Fruit fly (Drosophila melanogaster): ENCODE data around the gene Ref2.

Ref2 gene

dm6 chr2L:12646256-12646655 is at the start of gene Ref2:
TSS of gene Ref2 (minus strand) at chr2L:12646356.
- no peak for TF ChIP-seq CG8478 (optimal IDR thresholded peaks at IDR 0.05)
- TF ChIP-seq CTCF (optimal IDR thresholded peaks at IDR 0.05): no peak

dm6 chr2L:12694823-12695420 is 48.8 kb upstream of the Ref2 start, which contains the start of the genes IFT43 and PICK1:
TSS of gene IFT43 (minus strand) at chr2L:12694988.
TSS of gene PICK1 (plus strand) at chr2L:12695033.
- TF ChIP-seq CG8478 (optimal IDR thresholded peaks at IDR 0.05) (no peak), CTCF (optimal IDR thresholded peaks at IDR 0.05) (no peak)

- TF ChIP-seq CTCF (optimal IDR thresholded peaks at IDR 0.05) (no peak), CG8478 (optimal IDR thresholded peaks at IDR 0.05) (no peak)
Observed at dm6 chr2L:12692343-12693079, 46.4 kb upstream of the Ref2 start, which contains the start of the genes CCT4 and CG6153. TSS of gene CCT4 (minus strand) at chr2L:12692934. TSS of gene CG6153 (plus strand) at chr2L:12692993.

- TF ChIP-seq CG8478 (optimal IDR thresholded peaks at IDR 0.05): no peak
- no peak for TF ChIP-seq CTCF (optimal IDR thresholded peaks at IDR 0.05)
Observed at dm6 chr2L:12689281-12689765, 43.2 kb upstream of the Ref2 start.

- TF ChIP-seq CG8478 (optimal IDR thresholded peaks at IDR 0.05) (no peak), CTCF (optimal IDR thresholded peaks at IDR 0.05) (no peak)
Observed at dm6 chr2L:12686811-12687210, 40.7 kb upstream of the Ref2 start.

dm6 chr2L:12681603-12682368 is 35.6 kb upstream of the Ref2 start:
- TF ChIP-seq CG8478 (optimal IDR thresholded peaks at IDR 0.05): no peak
- TF ChIP-seq CTCF (optimal IDR thresholded peaks at IDR 0.05): no peak

dm6 chr2L:12679310-12679709 is 33.2 kb upstream of the Ref2 start:
- TF ChIP-seq CTCF (optimal IDR thresholded peaks at IDR 0.05) (no peak), CG8478 (optimal IDR thresholded peaks at IDR 0.05) (no peak)

dm6 chr2L:12678286-12678685 is 32.1 kb upstream of the Ref2 start:
- TF ChIP-seq CTCF (optimal IDR thresholded peaks at IDR 0.05) (no peak), CG8478 (optimal IDR thresholded peaks at IDR 0.05) (no peak)

- TF ChIP-seq CG8478 (optimal IDR thresholded peaks at IDR 0.05): no peak
- TF ChIP-seq CTCF (optimal IDR thresholded peaks at IDR 0.05): no peak
Observed at dm6 chr2L:12674365-12674764, 28.2 kb upstream of the Ref2 start.

- TF ChIP-seq CTCF (optimal IDR thresholded peaks at IDR 0.05) (no peak), CG8478 (optimal IDR thresholded peaks at IDR 0.05) (no peak)
Observed at dm6 chr2L:12672296-12672695, 26.1 kb upstream of the Ref2 start.

dm6 chr2L:12669614-12670013 is 23.5 kb upstream of the Ref2 start, which contains the start of gene Nepl7:
TSS of gene Nepl7 (minus strand) at chr2L:12669714.
- TF ChIP-seq CG8478 (optimal IDR thresholded peaks at IDR 0.05) (no peak), CTCF (optimal IDR thresholded peaks at IDR 0.05) (no peak)

dm6 chr2L:12666002-12666576 is 19.9 kb upstream of the Ref2 start:
- TF ChIP-seq CTCF (optimal IDR thresholded peaks at IDR 0.05) (no peak), CG8478 (optimal IDR thresholded peaks at IDR 0.05) (no peak)

- no peak for TF ChIP-seq CG8478 (optimal IDR thresholded peaks at IDR 0.05)
- no peak for TF ChIP-seq CTCF (optimal IDR thresholded peaks at IDR 0.05)
Observed at dm6 chr2L:12657337-12657736, 11.2 kb upstream of the Ref2 start.

dm6 chr2L:12656865-12657264 is 10.7 kb upstream of the Ref2 start, which contains the start of gene pdm2:
TSS of gene pdm2 (plus strand) at chr2L:12657165.
- TF ChIP-seq CTCF (optimal IDR thresholded peaks at IDR 0.05) (no peak), CG8478 (optimal IDR thresholded peaks at IDR 0.05) (no peak)
